Worm (Caenorhabditis elegans): ENCODE data around the gene C05G5.2.

DNA sequence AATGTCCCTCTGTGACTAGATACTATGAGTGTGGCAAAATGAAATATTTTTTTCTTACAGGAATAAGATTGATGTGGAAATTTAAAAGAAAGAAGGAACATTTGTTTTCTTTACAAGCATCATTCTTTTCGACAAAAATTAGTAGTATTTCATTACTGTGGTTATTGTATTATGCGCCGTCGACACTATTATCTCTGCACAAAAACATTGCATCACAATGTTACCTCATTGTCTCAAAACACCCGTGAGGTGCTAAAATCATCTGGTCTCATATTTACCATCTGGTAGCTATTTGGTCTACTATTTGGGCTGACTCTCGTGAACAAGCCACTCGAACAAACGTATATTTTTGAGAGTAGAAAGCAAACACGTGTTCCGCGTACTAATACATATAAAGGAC lies 12.4 kb downstream of the C05G5.2 start:
- TF ChIP-seq fos-1 (tag; optimal IDR thresholded peaks at IDR 0.05) (no peak), ceh-82 (tag; optimal IDR thresholded peaks at IDR 0.05) (no peak), crh-2 (tag; optimal IDR thresholded peaks at IDR 0.05) (no peak), lin-39 (tag; optimal IDR thresholded peaks at IDR 0.05) (no peak), egl-27 (tag; optimal IDR thresholded peaks at IDR 0.05) (no peak), nhr-12 (tag; optimal IDR thresholded peaks at IDR 0.05) (no peak), sma-9 (GFP tag; optimal IDR thresholded peaks at IDR 0.05) (no peak), sma-9 (tag; optimal IDR thresholded peaks at IDR 0.05) (no peak), lin-11 (tag; optimal IDR thresholded peaks at IDR 0.05) (no peak), nhr-77 (tag; optimal IDR thresholded peaks at IDR 0.05) (no peak), peb-1 (tag; optimal IDR thresholded peaks at IDR 0.05) (no peak), ama-1 (optimal IDR thresholded peaks at IDR 0.05) (no peak), snpc-4 (tag; optimal IDR thresholded peaks at IDR 0.05) (no peak)
